Fruit fly (Drosophila melanogaster): ENCODE data around the gene ScsbetaA.

ScsbetaA gene

dm6 chr3R:8930165-8931063 lies 8.1 kb upstream of the ScsbetaA start (continued):
- TF ChIP-seq CG10147 (GFP tag; optimal IDR thresholded peaks at IDR 0.05) (peak; percentile 28), CG6175 (GFP tag; IDR thresholded peaks at IDR 0.05) (no peak), H15 (GFP tag; IDR thresholded peaks at IDR 0.05) (no peak), CG12769 (tag; optimal IDR thresholded peaks at IDR 0.05) (peak; percentile 52), lilli (GFP tag; optimal IDR thresholded peaks at IDR 0.05) (peak; percentile 33), dan (GFP tag; IDR thresholded peaks at IDR 0.05) (no peak), hkb (optimal IDR thresholded peaks at IDR 0.05) (no peak), hkb (GFP tag; IDR thresholded peaks at IDR 0.05) (peak; percentile 41; the same call in 1 of the 2 replicates), CG1233 (GFP tag; optimal IDR thresholded peaks at IDR 0.05) (peak; percentile 36)

DNA sequence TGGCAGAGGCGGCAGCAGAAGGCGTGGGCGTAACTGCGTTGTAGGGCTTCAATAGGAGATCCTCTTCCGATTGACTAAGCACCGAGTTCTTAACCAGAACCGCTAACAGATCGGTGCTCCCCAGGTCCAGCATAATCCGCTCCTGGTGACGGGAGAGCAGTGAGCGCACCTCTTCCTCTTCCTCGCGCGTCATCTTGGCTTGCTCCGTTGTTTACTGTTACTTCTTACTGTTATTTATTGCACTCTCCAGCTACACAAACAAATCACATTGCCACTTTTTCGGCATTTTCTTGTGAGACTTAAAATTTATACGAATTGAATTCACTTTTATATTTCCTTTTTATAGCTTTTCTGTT lies 7.5 kb upstream of the ScsbetaA start:
- TF ChIP-seq CG17385 (GFP tag; optimal IDR thresholded peaks at IDR 0.05), result peak; percentile 38
- TF ChIP-seq Sry-β (GFP tag; optimal IDR thresholded peaks at IDR 0.05), result no peak
- TF ChIP-seq CG6689 (GFP tag; IDR thresholded peaks at IDR 0.05), result no peak
- no peak for TF ChIP-seq ap (GFP tag; IDR thresholded peaks at IDR 0.05)
- no peak for TF ChIP-seq kah (GFP tag; optimal IDR thresholded peaks at IDR 0.05)
- TF ChIP-seq Ets65A (GFP tag), result peak; percentile 52
- TF ChIP-seq sens (GFP tag), result peak; percentile 37
- 0 out of 2 replicates have a peak, but pooled peaks have one; percentile 13 for TF ChIP-seq CG4404 (GFP tag; IDR thresholded peaks at IDR 0.05)

DNA sequence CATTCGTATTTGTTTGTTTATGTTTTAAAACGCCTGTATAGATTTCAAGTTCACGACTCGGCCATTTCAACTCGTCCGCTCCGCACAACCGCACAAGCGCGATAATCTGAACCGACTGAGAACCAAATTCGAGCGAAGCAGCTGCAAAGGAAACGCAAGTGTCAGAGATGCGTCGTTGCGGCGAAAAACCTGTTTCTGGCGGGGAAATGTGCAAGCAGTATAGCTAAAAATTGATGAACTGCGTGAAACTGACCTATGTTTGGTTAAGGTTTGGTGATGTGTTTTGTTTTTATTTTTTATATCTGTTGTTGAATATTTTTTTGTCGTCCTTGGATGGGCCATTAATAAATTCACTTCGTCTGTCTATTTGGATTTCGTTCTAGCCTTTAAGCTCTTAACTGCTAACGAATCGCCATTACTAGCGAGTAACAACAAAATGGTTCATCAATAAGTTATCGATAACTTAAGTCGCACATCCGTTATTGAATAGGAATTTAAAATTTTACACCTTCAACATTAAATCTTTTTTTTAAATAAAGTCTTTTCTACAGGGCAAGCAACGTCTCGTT lies 6.7 kb upstream of the ScsbetaA start, which contains the start of gene pyd:
TSS of gene pyd (minus strand) at position 120 of the 569 bp plus-strand sequence.
- TF ChIP-seq gce (GFP tag; IDR thresholded peaks at IDR 0.05) (peak; percentile 59; the same call in 1 of the 3 replicates), CoRest (tag; optimal IDR thresholded peaks at IDR 0.05) (peak; percentile 76), Bdp1 (GFP tag; optimal IDR thresholded peaks at IDR 0.05) (peak; percentile 42), CG13624 (GFP tag; optimal IDR thresholded peaks at IDR 0.05) (peak; percentile 71), ttk (GFP tag; IDR thresholded peaks at IDR 0.05) (no peak), CG11560 (tag; IDR thresholded peaks at IDR 0.05) (no peak), CG11093 (GFP tag; IDR thresholded peaks at IDR 0.05) (no peak), chn (GFP tag; optimal IDR thresholded peaks at IDR 0.05) (peak; percentile 64), lov (optimal IDR thresholded peaks at IDR 0.05) (no peak), lov (GFP tag; IDR thresholded peaks at IDR 0.05) (peak; percentile 78; the same call in 2 of the 3 replicates), Neu2 (GFP tag; optimal IDR thresholded peaks at IDR 0.05; ENCODE audit: borderline replicate concordance) (peak; percentile 48), B-H2 (GFP tag; optimal IDR thresholded peaks at IDR 0.05) (peak; percentile 21), CG4360 (GFP tag; IDR thresholded peaks at IDR 0.05) (peak; percentile 38; the same call in 1 of the 2 replicates), Dref (GFP tag; IDR thresholded peaks at IDR 0.05) (peak; percentile 56), ato (GFP tag; IDR thresholded peaks at IDR 0.05; ENCODE audit: partially characterized antibody) (peak; percentile 53; the same call in 1 of the 2 replicates), dpn (GFP tag; optimal IDR thresholded peaks at IDR 0.05) (peak; percentile 43 to 61), hth (optimal IDR thresholded peaks at IDR 0.05) (no peak), Adf1 (GFP tag; IDR thresholded peaks at IDR 0.05) (no peak; the same call in 1 of the 2 replicates), CG3995 (GFP tag; optimal IDR thresholded peaks at IDR 0.05) (peak; percentile 57), Sox100B (GFP tag; optimal IDR thresholded peaks at IDR 0.05) (peak; percentile 66), sob (GFP tag; IDR thresholded peaks at IDR 0.05) (peak; percentile 64), Dip3 (GFP tag; optimal IDR thresholded peaks at IDR 0.05) (peak; percentile 39), slbo (GFP tag; IDR thresholded peaks at IDR 0.05) (peak; percentile 47), CG12769 (tag; optimal IDR thresholded peaks at IDR 0.05) (peak; percentile 57), gsb (GFP tag; IDR thresholded peaks at IDR 0.05) (no peak), CG7963 (GFP tag; IDR thresholded peaks at IDR 0.05; ENCODE audit: partially characterized antibody) (0 out of 3 replicates have a peak, but pooled peaks have one; percentile 33), CG7357 (GFP tag; IDR thresholded peaks at IDR 0.05) (no peak), CHES-1-like (GFP tag; optimal IDR thresholded peaks at IDR 0.05) (peak; percentile 83), CG5180 (GFP tag; optimal IDR thresholded peaks at IDR 0.05) (peak; percentile 30), slou (GFP tag; optimal IDR thresholded peaks at IDR 0.05) (no peak), prd (optimal IDR thresholded peaks at IDR 0.05) (no peak), prd (GFP tag; IDR thresholded peaks at IDR 0.05) (peak; percentile 60)
